Worm (Caenorhabditis elegans): ENCODE measurements around the gene Y14H12A.1.

DNA sequence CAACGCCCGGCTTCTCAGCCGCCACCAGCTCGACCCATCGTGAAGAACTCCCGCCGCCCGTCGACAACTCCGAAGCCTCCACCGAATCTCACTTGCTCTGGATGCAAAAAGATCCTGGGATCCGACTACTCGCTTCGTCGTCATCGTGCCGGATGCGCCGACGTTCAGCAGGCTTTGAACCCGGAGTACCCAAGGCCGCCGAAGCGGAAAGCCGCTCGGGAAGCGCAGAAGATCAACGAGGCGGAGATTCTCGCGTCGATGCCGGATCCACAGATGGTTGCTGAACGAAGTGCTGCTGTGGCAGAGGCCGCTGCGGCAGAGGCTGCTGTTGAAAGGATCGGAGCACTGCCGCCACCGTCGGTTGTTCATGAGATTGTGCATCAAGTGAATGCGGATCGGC lies 24.2 kb upstream of the Y14H12A.1 start:
- TF ChIP-seq ceh-9 (tag; optimal IDR thresholded peaks at IDR 0.05), result no peak
- no peak for TF ChIP-seq pax-1 (tag; optimal IDR thresholded peaks at IDR 0.05)
- TF ChIP-seq pqm-1 (tag; optimal IDR thresholded peaks at IDR 0.05), result no peak
- no peak for TF ChIP-seq ceh-34 (tag; optimal IDR thresholded peaks at IDR 0.05)
- TF ChIP-seq ama-1 (optimal IDR thresholded peaks at IDR 0.05), result no peak
- no peak for TF ChIP-seq fax-1 (tag; optimal IDR thresholded peaks at IDR 0.05)
- TF ChIP-seq K09A11.1 (tag; optimal IDR thresholded peaks at IDR 0.05; ENCODE audit: insufficient read depth), result no peak
- no peak for TF ChIP-seq F13H6.1 (tag; optimal IDR thresholded peaks at IDR 0.05)
- TF ChIP-seq hlh-6 (tag; optimal IDR thresholded peaks at IDR 0.05), result no peak
- TF ChIP-seq ceh-18 (tag; optimal IDR thresholded peaks at IDR 0.05), result no peak
- no peak for TF ChIP-seq madf-2 (tag; optimal IDR thresholded peaks at IDR 0.05)
